Worm (Caenorhabditis elegans) whole organism, late embryonic: Measurements from ENCODE around the gene srt-19.
"Not testable (repeated sequence)": the region's sequence is repeated elsewhere in the genome, so short reads cannot be mapped to it uniquely, and the experiment has no call there.

Experiments used
- F13H6.1 ChIP-seq: sonication (generic microtip); optimal IDR thresholded peaks from 2 replicates; lab custom pipeline; 2016; ENCODE audit warnings: missing genetic modification characterization, missing compliant biosample characterization
- K02D7.2 ChIP-seq: sonication (generic microtip); optimal IDR thresholded peaks from 2 replicates; lab custom pipeline; 2017; ENCODE audit warnings: mild to moderate bottlenecking, missing genetic modification characterization, missing compliant biosample characterization
- K09A11.1 ChIP-seq: sonication (generic microtip); optimal IDR thresholded peaks from 2 replicates; lab custom pipeline; 2017; ENCODE audit warnings: antibody characterized with exemption, mild to moderate bottlenecking, missing genetic modification characterization, missing compliant biosample characterization; ENCODE audit not compliant: insufficient read depth
- T23F11.4 ChIP-seq: fragments of 200-800 bp; sonication (Bioruptor generic); optimal IDR thresholded peaks from 2 replicates; lab custom pipeline; 2018; ENCODE audit warnings: mild to moderate bottlenecking, missing genetic modification characterization, missing compliant biosample characterization
- ahr-1 ChIP-seq: sonication (generic microtip); optimal IDR thresholded peaks from 2 replicates; lab custom pipeline; 2016; ENCODE audit warnings: missing genetic modification characterization, missing compliant biosample characterization
- ama-1 ChIP-seq: fragments of 150-350 bp; optimal IDR thresholded peaks from 2 replicates; lab custom pipeline; 2014
- ceh-14 ChIP-seq: sonication (generic microtip); optimal IDR thresholded peaks from 2 replicates; lab custom pipeline; 2016; ENCODE audit warnings: missing genotype, missing genetic modification characterization, missing compliant biosample characterization
- ceh-22 ChIP-seq: sonication (generic microtip); optimal IDR thresholded peaks from 2 replicates; lab custom pipeline; 2017; ENCODE audit warnings: missing biosample characterization, missing genetic modification characterization
- ceh-24 ChIP-seq: sonication (generic microtip); optimal IDR thresholded peaks from 2 replicates; lab custom pipeline; 2016; ENCODE audit warnings: mild to moderate bottlenecking, missing genetic modification characterization, missing compliant biosample characterization
- ceh-30 ChIP-seq: fragments of 150-350 bp; optimal IDR thresholded peaks from 2 replicates; lab custom pipeline; 2014; ENCODE audit warnings: missing biosample characterization, missing genetic modification characterization
- ceh-31 ChIP-seq: sonication (generic microtip); optimal IDR thresholded peaks from 2 replicates; lab custom pipeline; 2016; ENCODE audit warnings: missing genetic modification characterization, missing compliant biosample characterization
- ceh-45 ChIP-seq: fragments of 200-800 bp; sonication (Bioruptor generic); IDR thresholded peaks from 2 replicates; pipeline ENCODE4 v1.3.6; 2022; ENCODE audit warnings: missing genetic modification reagents, missing genetic modification characterization, missing compliant biosample characterization
- ceh-9 ChIP-seq: sonication (generic microtip); optimal IDR thresholded peaks from 2 replicates; lab custom pipeline; 2016; ENCODE audit warnings: mild to moderate bottlenecking, missing genetic modification characterization, inconsistent platforms, missing compliant biosample characterization
- che-1 ChIP-seq: sonication (generic microtip); optimal IDR thresholded peaks from 2 replicates; lab custom pipeline; 2016; ENCODE audit warnings: mild to moderate bottlenecking, missing genetic modification characterization, missing compliant biosample characterization
- elt-4 ChIP-seq: sonication (generic microtip); optimal IDR thresholded peaks from 2 replicates; lab custom pipeline; 2016; ENCODE audit warnings: missing genetic modification characterization, missing compliant biosample characterization
- fkh-10 ChIP-seq: fragments of 150-350 bp; optimal IDR thresholded peaks from 2 replicates; lab custom pipeline; 2014; ENCODE audit warnings: missing biosample characterization, missing genetic modification reagents, missing genetic modification characterization
- gmeb-2 ChIP-seq: sonication (generic microtip); optimal IDR thresholded peaks from 2 replicates; lab custom pipeline; 2016; ENCODE audit warnings: missing genetic modification characterization, inconsistent platforms, missing compliant biosample characterization
- hlh-13 ChIP-seq: fragments of 200-800 bp; sonication (Bioruptor generic); optimal IDR thresholded peaks from 2 replicates; lab custom pipeline; 2018; ENCODE audit warnings: mild to moderate bottlenecking, missing genetic modification characterization, missing compliant biosample characterization
- hlh-15 ChIP-seq: sonication (generic microtip); optimal IDR thresholded peaks from 2 replicates; lab custom pipeline; 2016; ENCODE audit warnings: missing genetic modification characterization, missing compliant biosample characterization
- hlh-30 ChIP-seq: sonication (generic microtip); optimal IDR thresholded peaks from 2 replicates; lab custom pipeline; 2017; ENCODE audit warnings: antibody characterized with exemption, missing genetic modification characterization, missing compliant biosample characterization; ENCODE audit not compliant: insufficient read depth
- hlh-6 ChIP-seq: sonication (generic microtip); optimal IDR thresholded peaks from 2 replicates; lab custom pipeline; 2016; ENCODE audit warnings: missing genotype, missing genetic modification characterization, missing compliant biosample characterization
- hlh-8 ChIP-seq: sonication (generic microtip); optimal IDR thresholded peaks from 2 replicates; lab custom pipeline; 2016; ENCODE audit warnings: missing genotype, missing genetic modification characterization, missing compliant biosample characterization
- mec-3 ChIP-seq: sonication (generic microtip); optimal IDR thresholded peaks from 2 replicates; lab custom pipeline; 2016; ENCODE audit warnings: borderline replicate concordance, missing genetic modification characterization, missing compliant biosample characterization
- pax-1 ChIP-seq: fragments of 150-350 bp; optimal IDR thresholded peaks from 2 replicates; lab custom pipeline; 2014; ENCODE audit warnings: missing biosample characterization, missing genetic modification characterization
- pha-4 ChIP-seq: fragments of 150-350 bp; optimal IDR thresholded peaks from 2 replicates; lab custom pipeline; 2018; ENCODE audit warnings: missing biosample characterization, missing genetic modification reagents, missing genetic modification characterization
- pros-1 ChIP-seq: fragments of 150-350 bp; optimal IDR thresholded peaks from 2 replicates; lab custom pipeline; 2014; ENCODE audit warnings: missing biosample characterization, missing genetic modification reagents, missing genetic modification characterization
- rnt-1 ChIP-seq: sonication (generic microtip); optimal IDR thresholded peaks from 2 replicates; lab custom pipeline; 2016; ENCODE audit warnings: missing genetic modification characterization, missing compliant biosample characterization
- sox-2 ChIP-seq: fragments of 200-800 bp; sonication (Bioruptor generic); IDR thresholded peaks from 2 replicates; pipeline ENCODE4 v1.3.6; 2022; ENCODE audit warnings: missing genetic modification reagents, missing genetic modification characterization, missing compliant biosample characterization
- syd-9 ChIP-seq: sonication (generic microtip); optimal IDR thresholded peaks from 2 replicates; lab custom pipeline; 2016; ENCODE audit warnings: mild to moderate bottlenecking, missing genetic modification characterization, moderate library complexity, missing compliant biosample characterization
- ztf-16 ChIP-seq: sonication (generic microtip); optimal IDR thresholded peaks from 2 replicates; lab custom pipeline; 2017; ENCODE audit warnings: missing genetic modification characterization, missing compliant biosample characterization

Gene srt-19

DNA sequence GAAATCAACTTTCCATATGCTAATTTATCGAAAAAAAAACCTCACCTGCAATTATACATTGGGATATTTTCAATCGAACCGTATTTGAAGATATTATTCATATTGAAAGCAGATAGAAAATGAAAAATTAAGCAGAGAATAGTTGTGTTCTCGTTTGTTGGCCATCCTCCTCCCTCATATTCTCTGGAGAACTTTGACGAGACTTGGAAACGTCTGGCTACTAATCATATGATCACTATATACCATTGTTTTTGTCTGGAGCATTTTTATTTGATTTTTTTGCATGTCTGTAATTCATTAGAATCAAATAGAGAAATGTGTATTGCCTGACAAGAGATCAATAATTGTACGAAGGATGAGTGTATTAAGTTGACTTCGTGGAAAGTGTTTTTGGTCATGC lies 20.3 kb upstream of the srt-19 start, which contains the start of gene srt-35:
Gene srt-35, minus strand, starts transcription at position 101 of the 400 bp plus-strand sequence.
- no peak for TF ChIP-seq mec-3 (tag; lab: Kevin White, UChicago)
- TF ChIP-seq hlh-13 (GFP tag; lab: Kevin White, UChicago) = no peak
- TF ChIP-seq elt-4 = no peak
- no peak for TF ChIP-seq rnt-1 (tag; lab: Kevin White, UChicago)
- no peak for TF ChIP-seq ahr-1 (tag; lab: Kevin White, UChicago)
- no peak for TF ChIP-seq pha-4
- no peak for TF ChIP-seq gmeb-2 (tag; lab: Kevin White, UChicago)
- TF ChIP-seq F13H6.1 = no peak
- TF ChIP-seq K02D7.2 = no peak
- TF ChIP-seq hlh-6 = no peak

DNA sequence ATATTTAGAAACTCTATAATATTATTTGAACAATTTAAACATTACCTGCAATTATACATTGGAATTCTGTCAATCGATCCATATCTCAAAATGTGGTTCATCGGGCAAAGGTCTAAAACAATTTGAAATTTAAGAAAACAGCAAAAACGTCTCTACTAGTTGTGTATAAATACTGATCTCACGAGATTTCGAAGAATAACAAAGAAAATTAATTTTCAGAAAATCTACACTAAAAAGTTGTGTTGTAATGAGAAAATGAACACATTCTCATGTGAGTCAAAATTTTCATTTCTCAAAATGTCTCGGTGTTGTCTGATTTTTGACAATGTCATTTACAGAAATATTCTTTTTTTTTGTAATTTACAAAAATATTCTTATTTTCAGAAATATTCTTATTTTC lies 16.6 kb upstream of the srt-19 start, which contains the start of gene srt-36:
Gene srt-36, minus strand, starts transcription at position 101 of the 400 bp plus-strand sequence.
- not testable (repeated sequence) for TF ChIP-seq hlh-15; ama-1 (lab: Kevin White, UChicago); ztf-16 (tag; lab: Kevin White, UChicago)

DNA sequence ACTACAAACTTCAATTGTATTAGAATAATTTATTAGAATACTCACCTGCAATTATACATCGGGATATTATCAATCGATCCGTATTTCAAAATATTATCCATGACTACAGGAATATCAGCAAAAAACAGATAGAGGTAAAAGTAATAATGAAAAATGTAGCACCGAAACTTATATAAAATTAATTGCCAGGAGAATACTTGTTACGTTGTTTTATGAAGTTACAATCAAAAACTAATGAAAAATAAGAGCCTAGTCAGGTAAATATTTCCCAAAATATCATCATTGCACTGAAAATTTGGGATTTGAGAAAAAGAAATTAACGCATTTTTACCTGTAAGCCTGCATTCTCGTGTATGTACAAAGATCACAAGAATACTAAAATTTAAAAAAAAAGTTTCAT lies 13.6 kb upstream of the srt-19 start, which contains the start of gene srt-38:
Gene srt-38, minus strand, starts transcription at position 101 of the 400 bp plus-strand sequence.
- not testable (repeated sequence) for TF ChIP-seq pros-1 (tag; lab: Kevin White, UChicago); ceh-22 (tag; lab: Kevin White, UChicago); fkh-10

DNA sequence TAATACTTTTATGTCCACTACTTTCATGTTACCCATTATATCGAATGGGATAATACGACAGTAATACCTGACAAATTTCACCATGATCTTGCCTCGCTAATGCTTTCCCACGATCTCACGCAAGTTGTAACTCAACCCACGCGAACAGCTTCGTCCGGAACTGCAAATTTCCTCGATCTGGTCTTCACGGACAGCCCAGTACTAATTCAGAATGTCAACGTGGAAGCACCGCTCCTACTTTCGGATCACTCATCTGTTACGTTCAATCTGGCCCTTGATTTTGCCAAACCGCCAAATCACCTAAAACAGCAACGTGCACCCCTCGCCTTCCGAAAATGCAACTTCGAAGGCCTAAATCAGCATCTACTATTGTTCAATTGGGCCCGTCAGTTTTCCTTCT lies 11.5 kb upstream of the srt-19 start:
- no peak for TF ChIP-seq rnt-1 (tag; lab: Kevin White, UChicago)
- TF ChIP-seq pax-1 = no peak
- no peak for TF ChIP-seq hlh-8 (tag; lab: Kevin White, UChicago)
- no peak for TF ChIP-seq sox-2 (GFP tag; lab: Robert Waterston, UW)
- no peak for TF ChIP-seq che-1 (tag; lab: Kevin White, UChicago)
- no peak for TF ChIP-seq ceh-45 (GFP tag; lab: Robert Waterston, UW)
- TF ChIP-seq ceh-14 (tag; lab: Kevin White, UChicago) = no peak
- no peak for TF ChIP-seq K09A11.1
- no peak for TF ChIP-seq gmeb-2 (tag; lab: Kevin White, UChicago)
- no peak for TF ChIP-seq ceh-30 (tag; lab: Kevin White, UChicago)

DNA sequence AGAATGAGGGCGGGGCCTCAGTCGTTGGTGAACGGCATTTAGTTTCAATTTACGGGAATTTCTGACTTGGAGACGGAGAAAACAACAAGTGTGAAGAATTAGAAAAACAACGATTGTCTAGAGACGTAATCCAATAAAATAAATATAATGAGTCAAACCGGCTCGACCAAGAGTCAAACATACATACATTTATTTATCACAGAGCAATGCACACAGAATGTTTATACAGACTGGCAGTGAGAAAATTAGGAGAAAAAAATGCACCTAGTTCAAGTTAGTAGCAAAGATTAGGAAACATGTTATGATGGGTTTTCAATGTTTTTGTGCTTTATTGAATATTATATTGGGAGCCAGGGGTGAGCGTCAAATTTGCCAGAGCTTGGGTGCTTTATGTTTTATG lies 6.1 kb upstream of the srt-19 start, which contains the start of gene srt-20:
Gene srt-20, minus strand, starts transcription at position 101 of the 400 bp plus-strand sequence.
- TF ChIP-seq hlh-30; hlh-8 (tag; lab: Kevin White, UChicago); rnt-1 (tag; lab: Kevin White, UChicago): not testable (repeated sequence)

DNA sequence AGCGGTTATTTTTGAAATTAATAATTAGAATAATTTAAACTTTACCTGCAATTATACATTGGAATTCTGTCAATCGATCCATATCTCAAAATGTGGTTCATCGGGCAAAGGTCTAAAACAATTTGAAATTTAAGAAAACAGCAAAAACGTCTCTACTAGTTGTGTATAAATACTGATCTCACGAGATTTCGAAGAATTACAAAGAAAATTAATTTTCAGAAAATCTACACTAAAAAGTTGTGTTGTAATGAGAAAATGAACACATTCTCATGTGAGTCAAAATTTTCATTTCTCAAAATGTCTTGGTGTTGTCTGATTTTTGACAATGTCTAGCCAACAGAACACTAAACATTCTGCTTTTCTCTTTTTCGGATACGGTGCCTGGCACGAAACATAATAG lies 3.1 kb upstream of the srt-19 start, which contains the start of gene srt-37:
Gene srt-37, minus strand, starts transcription at position 101 of the 400 bp plus-strand sequence.
- TF ChIP-seq syd-9 (tag; lab: Kevin White, UChicago); T23F11.4; ceh-31 (tag; lab: Kevin White, UChicago): not testable (repeated sequence)
- TF ChIP-seq, all 69 proteins: peak for 0; not testable (repeated sequence) for 69

DNA sequence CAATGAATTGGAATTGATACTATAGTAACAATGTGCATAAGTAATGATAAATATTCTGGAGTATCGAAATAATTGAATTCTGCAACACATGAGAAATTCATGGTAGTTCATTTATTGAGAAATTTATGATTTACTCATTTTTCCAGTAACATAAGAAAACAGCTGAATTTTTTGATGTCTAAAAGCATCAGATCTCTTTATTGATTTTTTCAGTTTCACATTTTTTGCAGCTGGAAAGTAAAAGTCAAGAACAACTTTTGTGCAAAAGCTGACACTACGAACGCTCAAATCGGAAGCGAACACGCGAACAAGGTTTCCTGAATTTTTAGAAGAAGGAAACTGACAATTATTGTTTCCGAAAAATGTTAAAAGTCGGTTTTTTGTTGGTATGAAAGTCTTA lies 5.3 kb downstream of the srt-19 start, which contains the start of gene srh-193:
Gene srh-193, minus strand, starts transcription at position 101 of the 400 bp plus-strand sequence.
- TF ChIP-seq ceh-9 (tag; lab: Kevin White, UChicago); ceh-24; hlh-15: not testable (repeated sequence)
